Worm (Caenorhabditis elegans): ENCODE measurements around the gene cka-2.

cka-2 gene

DNA sequence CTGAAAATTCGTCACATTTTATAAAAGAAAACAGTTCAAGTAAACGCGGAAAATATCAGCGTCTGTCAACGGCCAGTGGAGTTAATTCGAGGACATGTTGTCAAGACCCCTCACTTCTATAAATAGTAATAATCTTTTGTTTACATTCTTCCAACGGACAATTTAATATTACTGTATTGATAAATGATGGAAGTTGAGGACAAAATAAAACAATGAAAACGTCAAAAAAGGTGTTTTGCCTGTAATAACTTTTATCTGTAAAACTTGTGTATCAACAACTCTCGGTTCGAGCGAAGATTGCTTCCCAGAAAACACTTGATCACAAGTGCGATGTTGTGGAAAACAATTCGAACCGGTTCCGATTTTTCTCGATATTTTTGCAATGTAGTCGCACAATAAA lies 37.5 kb upstream of the cka-2 start:
- no peak for TF ChIP-seq hlh-1 (tag; optimal IDR thresholded peaks at IDR 0.05)
- TF ChIP-seq bed-3 (GFP tag; optimal IDR thresholded peaks at IDR 0.05), result no peak
- no peak for TF ChIP-seq cnd-1 (tag; optimal IDR thresholded peaks at IDR 0.05)
- no peak for TF ChIP-seq drap-1 (GFP tag; optimal IDR thresholded peaks at IDR 0.05)
- no peak for TF ChIP-seq ceh-83 (GFP tag; optimal IDR thresholded peaks at IDR 0.05)
- TF ChIP-seq nhr-2 (tag; optimal IDR thresholded peaks at IDR 0.05), result no peak
- TF ChIP-seq nhr-12 (tag; optimal IDR thresholded peaks at IDR 0.05), result no peak
- TF ChIP-seq nhr-28 (tag; optimal IDR thresholded peaks at IDR 0.05), result no peak
- no peak for TF ChIP-seq unc-120 (tag; optimal IDR thresholded peaks at IDR 0.05; ENCODE audit: poor library complexity, severe bottlenecking)
- TF ChIP-seq unc-39 (tag; optimal IDR thresholded peaks at IDR 0.05), result no peak
- TF ChIP-seq ceh-43 (GFP tag; optimal IDR thresholded peaks at IDR 0.05), result no peak
- no peak for TF ChIP-seq flh-1 (GFP tag; optimal IDR thresholded peaks at IDR 0.05)
- no peak for TF ChIP-seq ceh-39 (tag; optimal IDR thresholded peaks at IDR 0.05)
- TF ChIP-seq sptf-1 (tag; optimal IDR thresholded peaks at IDR 0.05), result no peak
- TF ChIP-seq lin-13 (tag; optimal IDR thresholded peaks at IDR 0.05), result no peak
- TF ChIP-seq mep-1 (tag; optimal IDR thresholded peaks at IDR 0.05), result no peak
- no peak for TF ChIP-seq M03D4.4 (tag; optimal IDR thresholded peaks at IDR 0.05)

DNA sequence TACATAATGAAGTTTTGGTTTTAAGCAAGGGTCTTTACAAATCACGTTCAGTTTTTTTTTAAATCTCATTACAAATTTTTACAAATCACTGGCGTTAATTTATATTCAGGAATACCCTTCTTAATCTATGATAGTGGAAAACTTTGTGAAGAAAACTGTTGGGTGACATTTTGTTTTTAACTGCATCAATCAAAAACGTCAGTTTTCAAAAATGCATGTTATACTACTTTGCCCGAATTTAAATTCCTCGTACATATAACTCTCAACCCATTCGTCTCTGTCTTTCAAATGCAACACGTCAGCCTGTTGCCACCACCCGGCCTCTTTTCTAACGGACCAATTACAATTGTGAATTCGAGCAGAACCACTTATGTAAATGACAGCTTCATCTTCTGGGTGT lies 37.0 kb upstream of the cka-2 start, which contains the start of gene hlh-13:
hlh-13 (plus strand) TSS at position 301 of the 400 bp plus-strand sequence.
- no peak for TF ChIP-seq mls-2 (tag; optimal IDR thresholded peaks at IDR 0.05)
- TF ChIP-seq mep-1 (tag; optimal IDR thresholded peaks at IDR 0.05), result no peak
- TF ChIP-seq elt-3 (tag; optimal IDR thresholded peaks at IDR 0.05), result no peak
- TF ChIP-seq lsy-2 (tag; optimal IDR thresholded peaks at IDR 0.05), result no peak
- no peak for TF ChIP-seq nhr-76 (tag; optimal IDR thresholded peaks at IDR 0.05)
- no peak for TF ChIP-seq nhr-2 (tag; optimal IDR thresholded peaks at IDR 0.05)
- no peak for TF ChIP-seq lin-13 (tag; optimal IDR thresholded peaks at IDR 0.05)
- no peak for TF ChIP-seq nhr-12 (tag; optimal IDR thresholded peaks at IDR 0.05)
- TF ChIP-seq ces-1 (GFP tag; optimal IDR thresholded peaks at IDR 0.05), result no peak
- no peak for TF ChIP-seq ceh-43 (GFP tag; optimal IDR thresholded peaks at IDR 0.05)
- TF ChIP-seq drap-1 (GFP tag; optimal IDR thresholded peaks at IDR 0.05), result no peak
- no peak for TF ChIP-seq unc-62 (GFP tag; optimal IDR thresholded peaks at IDR 0.05)
- no peak for TF ChIP-seq lin-32 (GFP tag; optimal IDR thresholded peaks at IDR 0.05)
- TF ChIP-seq bed-3 (GFP tag; optimal IDR thresholded peaks at IDR 0.05), result no peak
- no peak for TF ChIP-seq blmp-1 (tag; optimal IDR thresholded peaks at IDR 0.05)
- TF ChIP-seq pha-4 (tag; optimal IDR thresholded peaks at IDR 0.05), result no peak
- no peak for TF ChIP-seq ztf-11 (tag; optimal IDR thresholded peaks at IDR 0.05)

DNA sequence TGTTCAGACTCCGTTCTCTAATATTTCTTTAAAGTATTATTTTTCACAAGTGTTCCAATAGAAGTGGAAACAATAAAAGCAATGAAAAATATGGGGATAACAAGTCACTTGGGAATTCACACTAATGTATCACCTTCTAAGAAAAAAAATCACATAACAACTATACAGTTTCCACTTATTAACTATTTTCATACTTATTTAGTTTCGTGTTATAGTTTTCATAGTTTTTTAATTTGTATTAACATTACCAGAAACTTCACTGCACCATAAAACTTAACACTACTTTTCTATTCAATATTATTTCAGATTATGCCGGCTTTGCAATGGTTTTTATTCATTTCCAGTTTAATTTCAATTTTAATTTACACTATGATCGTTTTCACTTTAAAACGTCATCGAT lies 33.9 kb upstream of the cka-2 start, which contains the start of gene srv-5:
srv-5 (plus strand) TSS at position 301 of the 400 bp plus-strand sequence.
- no peak for TF ChIP-seq nhr-2 (tag; optimal IDR thresholded peaks at IDR 0.05)
- TF ChIP-seq ces-1 (GFP tag; optimal IDR thresholded peaks at IDR 0.05), result no peak
- TF ChIP-seq snpc-4 (tag; optimal IDR thresholded peaks at IDR 0.05), result no peak
- TF ChIP-seq sem-2 (GFP tag; optimal IDR thresholded peaks at IDR 0.05), result no peak
- no peak for TF ChIP-seq mep-1 (tag; optimal IDR thresholded peaks at IDR 0.05)
- no peak for TF ChIP-seq lsy-2 (tag; optimal IDR thresholded peaks at IDR 0.05)
- no peak for TF ChIP-seq mls-2 (tag; optimal IDR thresholded peaks at IDR 0.05)
- TF ChIP-seq ceh-83 (GFP tag; optimal IDR thresholded peaks at IDR 0.05), result no peak
- no peak for TF ChIP-seq sptf-1 (tag; optimal IDR thresholded peaks at IDR 0.05)
- TF ChIP-seq unc-120 (tag; optimal IDR thresholded peaks at IDR 0.05; ENCODE audit: poor library complexity, severe bottlenecking), result no peak
- no peak for TF ChIP-seq nhr-76 (tag; optimal IDR thresholded peaks at IDR 0.05)
- TF ChIP-seq pha-4 (tag; optimal IDR thresholded peaks at IDR 0.05), result no peak
- TF ChIP-seq tbx-8 (GFP tag; optimal IDR thresholded peaks at IDR 0.05), result no peak
- no peak for TF ChIP-seq elt-1 (tag; optimal IDR thresholded peaks at IDR 0.05; ENCODE audit: borderline replicate concordance, insufficient read depth)
- TF ChIP-seq blmp-1 (tag; optimal IDR thresholded peaks at IDR 0.05), result no peak
- TF ChIP-seq ham-2 (GFP tag; optimal IDR thresholded peaks at IDR 0.05), result no peak
- TF ChIP-seq drap-1 (GFP tag; optimal IDR thresholded peaks at IDR 0.05), result no peak
- TF ChIP-seq nhr-237 (tag; optimal IDR thresholded peaks at IDR 0.05), result no peak
- no peak for TF ChIP-seq cnd-1 (tag; optimal IDR thresholded peaks at IDR 0.05)
- no peak for TF ChIP-seq lin-32 (GFP tag; optimal IDR thresholded peaks at IDR 0.05)

DNA sequence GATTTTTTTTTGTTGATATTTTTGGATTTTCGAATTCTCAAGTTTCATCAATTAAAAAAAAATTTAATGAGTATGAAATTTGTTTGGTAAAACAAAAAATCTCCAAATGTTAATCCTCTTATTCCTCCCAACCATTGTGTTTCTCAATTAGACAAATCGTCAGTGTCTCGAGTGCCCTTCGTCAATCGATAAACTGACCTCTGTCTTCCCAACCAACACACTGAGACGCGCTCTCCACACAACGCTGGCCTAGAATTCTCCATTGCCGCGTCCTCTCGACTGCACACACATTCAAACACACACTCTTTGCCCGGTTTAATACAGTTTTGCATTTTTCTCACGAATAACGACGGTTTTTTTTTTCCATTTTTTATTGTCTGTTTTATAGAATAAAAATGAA lies 31.1 kb upstream of the cka-2 start, which contains the start of gene taf-11.1:
taf-11.1 (plus strand) TSS at position 389 of the 400 bp plus-strand sequence.
- TF ChIP-seq lsy-2 (tag; optimal IDR thresholded peaks at IDR 0.05) (no peak), mep-1 (tag; optimal IDR thresholded peaks at IDR 0.05) (no peak), elt-1 (tag; optimal IDR thresholded peaks at IDR 0.05; ENCODE audit: borderline replicate concordance, insufficient read depth) (no peak), unc-62 (GFP tag; optimal IDR thresholded peaks at IDR 0.05) (no peak), ham-2 (GFP tag; optimal IDR thresholded peaks at IDR 0.05) (no peak), ceh-83 (GFP tag; optimal IDR thresholded peaks at IDR 0.05) (no peak), unc-39 (tag; optimal IDR thresholded peaks at IDR 0.05) (no peak), blmp-1 (tag; optimal IDR thresholded peaks at IDR 0.05) (no peak), bed-3 (GFP tag; optimal IDR thresholded peaks at IDR 0.05) (no peak), flh-1 (GFP tag; optimal IDR thresholded peaks at IDR 0.05) (no peak), ceh-39 (tag; optimal IDR thresholded peaks at IDR 0.05) (peak; percentile 29), lin-13 (tag; optimal IDR thresholded peaks at IDR 0.05) (peak; percentile 7), hlh-1 (tag; optimal IDR thresholded peaks at IDR 0.05) (peak; percentile 21), elt-3 (tag; optimal IDR thresholded peaks at IDR 0.05) (no peak), M03D4.4 (tag; optimal IDR thresholded peaks at IDR 0.05) (no peak), unc-120 (tag; optimal IDR thresholded peaks at IDR 0.05; ENCODE audit: poor library complexity, severe bottlenecking) (no peak), ceh-43 (GFP tag; optimal IDR thresholded peaks at IDR 0.05) (no peak), mab-5 (tag; optimal IDR thresholded peaks at IDR 0.05) (no peak), ces-1 (GFP tag; optimal IDR thresholded peaks at IDR 0.05) (peak; percentile 28), cnd-1 (tag; optimal IDR thresholded peaks at IDR 0.05) (peak; percentile 40), ztf-11 (tag; optimal IDR thresholded peaks at IDR 0.05) (no peak), nhr-28 (tag; optimal IDR thresholded peaks at IDR 0.05) (no peak)

All from whole organism, mixed stage, embryonic.